Worm (Caenorhabditis elegans): ENCODE results near the gene W05E10.1.
A peak's percentile ranks its signal among the peaks of the same experiment; 100 is the strongest.

W05E10.1 gene

ce11 chrV:11645244-11645643 lies 46.2 kb downstream of the W05E10.1 start, which contains the start of gene skp-1:
Gene skp-1 (plus strand): TSS chrV:11645481.
- no peak for TF ChIP-seq nhr-237 (tag; optimal IDR thresholded peaks at IDR 0.05)
- peak; percentile 98 for TF ChIP-seq aha-1 (tag)

ce11 chrV:11644166-11644565 lies 47.3 kb downstream of the W05E10.1 start, which contains the start of gene bir-1:
Gene bir-1 (plus strand): TSS chrV:11644477.
- TF ChIP-seq nhr-111 (GFP tag; optimal IDR thresholded peaks at IDR 0.05) (no peak), ceh-20 (GFP tag; IDR thresholded peaks at IDR 0.05) (no peak), dmd-6 (GFP tag; IDR thresholded peaks at IDR 0.05) (peak; percentile 47; the same call in 1 of the 2 replicates), duxl-1 (tag; optimal IDR thresholded peaks at IDR 0.05; ENCODE audit: poor library complexity) (no peak), mep-1 (tag; optimal IDR thresholded peaks at IDR 0.05) (peak; percentile 64), Y48G9A.11 (GFP tag; IDR thresholded peaks at IDR 0.05) (no peak), vab-7 (GFP tag; IDR thresholded peaks at IDR 0.05) (no peak), madf-5 (GFP tag; IDR thresholded peaks at IDR 0.05) (no peak), nhr-25 (tag; optimal IDR thresholded peaks at IDR 0.05; ENCODE audit: borderline replicate concordance, insufficient read depth) (peak; percentile 31), nhr-41 (GFP tag; IDR thresholded peaks at IDR 0.05) (no peak), zfp-3 (GFP tag; conservative IDR thresholded peaks at IDR 0.05) (no peak), nhr-6 (tag; optimal IDR thresholded peaks at IDR 0.05) (peak; percentile 85), snpc-4 (tag; optimal IDR thresholded peaks at IDR 0.05) (no peak), gei-8 (GFP tag; optimal IDR thresholded peaks at IDR 0.05) (no peak), lin-13 (GFP tag; optimal IDR thresholded peaks at IDR 0.05) (no peak), dmd-9 (GFP tag; IDR thresholded peaks at IDR 0.05) (0 out of 2 replicates have a peak, but pooled peaks have one; percentile 48), lin-15B (tag; optimal IDR thresholded peaks at IDR 0.05) (no peak), nhr-102 (tag; optimal IDR thresholded peaks at IDR 0.05) (no peak), egl-27 (tag; optimal IDR thresholded peaks at IDR 0.05) (no peak), lin-38 (GFP tag; IDR thresholded peaks at IDR 0.05) (peak; percentile 83), nhr-237 (tag; optimal IDR thresholded peaks at IDR 0.05) (no peak), saeg-2 (GFP tag; IDR thresholded peaks at IDR 0.05) (no peak), sdz-12 (GFP tag; optimal IDR thresholded peaks at IDR 0.05) (no peak), D1046.2 (GFP tag; IDR thresholded peaks at IDR 0.05) (no peak), mes-2 (tag; optimal IDR thresholded peaks at IDR 0.05; ENCODE audit: poor library complexity, severe bottlenecking) (peak; percentile 96), ZK337.2 (GFP tag; IDR thresholded peaks at IDR 0.05) (peak; percentile 44; the same call in 1 of the 2 replicates), ceh-82 (tag; optimal IDR thresholded peaks at IDR 0.05) (no peak), F26F4.8 (GFP tag; conservative IDR thresholded peaks at IDR 0.05) (no peak), ctbp-1 (GFP tag; IDR thresholded peaks at IDR 0.05) (no peak), tag-97 (GFP tag; IDR thresholded peaks at IDR 0.05) (no peak), zip-2 (tag; optimal IDR thresholded peaks at IDR 0.05) (no peak), mxl-3 (GFP tag; optimal IDR thresholded peaks at IDR 0.05) (peak; percentile 82), skn-1 (tag; optimal IDR thresholded peaks at IDR 0.05) (no peak), rbr-2 (tag; optimal IDR thresholded peaks at IDR 0.05) (peak; percentile 26), unc-130 (GFP tag; optimal IDR thresholded peaks at IDR 0.05) (peak; percentile 88), snpc-1.2 (GFP tag; IDR thresholded peaks at IDR 0.05) (no peak), ces-1 (GFP tag; optimal IDR thresholded peaks at IDR 0.05) (no peak), zip-11 (GFP tag; IDR thresholded peaks at IDR 0.05) (no peak), attf-4 (tag; optimal IDR thresholded peaks at IDR 0.05) (no peak), F49E8.2 (tag; optimal IDR thresholded peaks at IDR 0.05; ENCODE audit: borderline replicate concordance) (no peak), lsy-2 (tag; optimal IDR thresholded peaks at IDR 0.05) (peak in 1 of 2 experiments; percentile 73), zfp-2 (tag; optimal IDR thresholded peaks at IDR 0.05) (no peak), dve-1 (tag; optimal IDR thresholded peaks at IDR 0.05; ENCODE audit: insufficient read depth) (peak; percentile 24), nhr-77 (tag; optimal IDR thresholded peaks at IDR 0.05) (peak; percentile 5), hlh-30 (tag; optimal IDR thresholded peaks at IDR 0.05; ENCODE audit: insufficient read depth) (peak; percentile 72), ceh-32 (tag; optimal IDR thresholded peaks at IDR 0.05; ENCODE audit: poor library complexity) (no peak), arid-1 (GFP tag; conservative IDR thresholded peaks at IDR 0.05) (no peak), R02D3.7 (tag; optimal IDR thresholded peaks at IDR 0.05) (no peak)

Measured in whole organism, L4 larva.